Worm (Caenorhabditis elegans): ENCODE measurements around the gene F59B10.3.

- TF ChIP-seq dpl-1 (GFP tag; optimal IDR thresholded peaks at IDR 0.05) (no peak), nhr-90 (tag; optimal IDR thresholded peaks at IDR 0.05; ENCODE audit: poor library complexity) (no peak), blmp-1 (tag; optimal IDR thresholded peaks at IDR 0.05) (no peak), snpc-4 (tag; optimal IDR thresholded peaks at IDR 0.05) (no peak), ztf-11 (tag; optimal IDR thresholded peaks at IDR 0.05) (no peak), egl-27 (tag; optimal IDR thresholded peaks at IDR 0.05) (no peak), zag-1 (tag; optimal IDR thresholded peaks at IDR 0.05) (no peak), alr-1 (tag; optimal IDR thresholded peaks at IDR 0.05; ENCODE audit: borderline replicate concordance) (no peak), unc-62 (GFP tag; optimal IDR thresholded peaks at IDR 0.05) (no peak), lin-39 (tag; optimal IDR thresholded peaks at IDR 0.05) (no peak), nhr-12 (tag; optimal IDR thresholded peaks at IDR 0.05) (no peak), unc-30 (tag; optimal IDR thresholded peaks at IDR 0.05) (no peak), ces-1 (GFP tag; optimal IDR thresholded peaks at IDR 0.05) (no peak)
Measured at ce11 chrII:10481824-10482556, 28.4 kb upstream of the F59B10.3 start, which contains the start of the genes clec-60 and ZK666.11.
